Fruit fly (Drosophila melanogaster) whole organism, embryonic: ENCODE measurements around the gene CG31249.

Source experiments
- Bdp1 ChIP-seq: fragments of 200-800 bp; sonication (Bioruptor generic); optimal IDR thresholded peaks from 3 replicates; lab custom pipeline; 2016; ENCODE audit warnings: missing biosample characterization, missing genetic modification characterization
- CG10462 ChIP-seq: fragments of 200-800 bp; sonication (Bioruptor generic); optimal IDR thresholded peaks from 2 replicates; lab custom pipeline; 2016; ENCODE audit warnings: missing biosample characterization, missing genetic modification characterization
- CG10543 ChIP-seq: fragments of 200-800 bp; sonication (Bioruptor generic); optimal IDR thresholded peaks from 3 replicates; lab custom pipeline; 2017; ENCODE audit warnings: missing biosample characterization, mild to moderate bottlenecking, missing genetic modification characterization, moderate library complexity
- CG11085 ChIP-seq: fragments of 200-800 bp; sonication (Bioruptor generic); IDR thresholded peaks from 2 replicates; pipeline ENCODE4 v1.3.6; 2022; ENCODE audit warnings: missing biosample characterization, missing genetic modification characterization
- CG11093 ChIP-seq: fragments of 200-800 bp; sonication (Bioruptor generic); IDR thresholded peaks from 3 replicates; pipeline ENCODE4 v1.3.6; 2022; ENCODE audit warnings: missing biosample characterization, missing genetic modification characterization
- CG11723 ChIP-seq: fragments of 200-800 bp; sonication (Bioruptor generic); optimal IDR thresholded peaks from 2 replicates; lab custom pipeline; 2017; ENCODE audit warnings: missing biosample characterization, mild to moderate bottlenecking, missing genetic modification characterization
- CG12155 ChIP-seq: fragments of 200-800 bp; sonication (Bioruptor generic); optimal IDR thresholded peaks from 3 replicates; lab custom pipeline; 2016; ENCODE audit warnings: missing biosample characterization, missing genetic modification characterization
- CG13894 ChIP-seq: fragments of 200-800 bp; sonication (Bioruptor generic); optimal IDR thresholded peaks from 3 replicates; lab custom pipeline; 2018; ENCODE audit warnings: missing biosample characterization, mild to moderate bottlenecking, missing genetic modification characterization, moderate library complexity
- CG14441 ChIP-seq: fragments of 200-800 bp; sonication (Bioruptor generic); IDR thresholded peaks from 2 replicates; pipeline ENCODE4 v1.3.6; 2022; ENCODE audit warnings: missing biosample characterization, missing genetic modification characterization
- CG14710 ChIP-seq: fragments of 200-800 bp; sonication (Bioruptor generic); optimal IDR thresholded peaks from 3 replicates; lab custom pipeline; 2019; ENCODE audit warnings: missing biosample characterization, mild to moderate bottlenecking, missing genetic modification characterization, moderate library complexity
- CG15514 ChIP-seq: fragments of 200-800 bp; sonication (Bioruptor generic); optimal IDR thresholded peaks from 3 replicates; lab custom pipeline; 2017; ENCODE audit warnings: missing biosample characterization, missing genetic modification characterization, mild to moderate bottlenecking, moderate library complexity, missing genetic modification reagents
- CG1603 ChIP-seq: fragments of 200-800 bp; sonication (Bioruptor generic); optimal IDR thresholded peaks from 2 replicates; lab custom pipeline; 2019; ENCODE audit warnings: missing biosample characterization, mild to moderate bottlenecking, missing genetic modification characterization, moderate library complexity
- CG16813 ChIP-seq: fragments of 200-800 bp; sonication (Bioruptor generic); IDR thresholded peaks from 3 replicates; pipeline ENCODE4 v1.3.6; 2022; ENCODE audit warnings: missing biosample characterization, missing genetic modification characterization; ENCODE audit not compliant: partially characterized antibody
- CG17186 ChIP-seq: fragments of 200-800 bp; sonication (Bioruptor generic); optimal IDR thresholded peaks from 3 replicates; lab custom pipeline; 2017; ENCODE audit warnings: missing biosample characterization, missing genetic modification reagents, missing genetic modification characterization
- CG2889 ChIP-seq: fragments of 200-800 bp; sonication (Bioruptor generic); IDR thresholded peaks from 3 replicates; pipeline ENCODE4 v1.3.6; 2022; ENCODE audit warnings: missing biosample characterization, missing genetic modification characterization
- CG4328 ChIP-seq: fragments of 200-800 bp; sonication (Bioruptor generic); optimal IDR thresholded peaks from 3 replicates; lab custom pipeline; 2017; ENCODE audit warnings: missing biosample characterization, missing genetic modification reagents, missing genetic modification characterization
- CG4707 ChIP-seq: fragments of 200-800 bp; sonication (Bioruptor generic); optimal IDR thresholded peaks from 2 replicates; lab custom pipeline; 2018; ENCODE audit warnings: missing biosample characterization, mild to moderate bottlenecking, missing genetic modification characterization, moderate library complexity
- CG7839 ChIP-seq: fragments of 200-800 bp; sonication (Bioruptor generic); optimal IDR thresholded peaks from 3 replicates; lab custom pipeline; 2018; ENCODE audit warnings: missing biosample characterization, mild to moderate bottlenecking, missing genetic modification characterization, moderate library complexity
- CG7928 ChIP-seq: fragments of 200-800 bp; sonication (Bioruptor generic); optimal IDR thresholded peaks from 2 replicates; lab custom pipeline; 2017; ENCODE audit warnings: missing biosample characterization, mild to moderate bottlenecking, missing genetic modification characterization
- CG8290 ChIP-seq, 3 experiments: fragments of 200-800 bp; sonication (Bioruptor generic); optimal IDR thresholded peaks; 2 replicates each; lab custom pipeline; 2016 to 2019; ENCODE audit warnings: missing biosample characterization in 3 of 3, missing genetic modification characterization in 3 of 3, mild to moderate bottlenecking in 2 of 3, moderate library complexity in 1 of 3
- CG9932 ChIP-seq: fragments of 200-800 bp; sonication (Bioruptor generic); IDR thresholded peaks from 2 replicates; pipeline ENCODE4 v1.3.6; 2022; ENCODE audit warnings: missing biosample characterization, missing genetic modification characterization
- CTCF ChIP-seq: fragments of 200-800 bp; sonication (Bioruptor generic); optimal IDR thresholded peaks from 2 replicates; lab custom pipeline; 2017; ENCODE audit warnings: missing biosample characterization, mild to moderate bottlenecking, missing genetic modification characterization, moderate library complexity
- CrebB ChIP-seq: fragments of 200-800 bp; sonication (Bioruptor generic); optimal IDR thresholded peaks from 3 replicates; lab custom pipeline; 2018; ENCODE audit warnings: missing biosample characterization, mild to moderate bottlenecking, missing genetic modification characterization
- Eip74EF ChIP-seq, 2 experiments: fragments of 200-800 bp in 1 of 2; fragments of >200 bp in 1 of 2; sonication (Bioruptor generic) in 1 of 2; optimal IDR thresholded peaks; 2 replicates each; lab custom pipeline; 2017 to 2019; ENCODE audit warnings: missing biosample characterization in 2 of 2, missing genetic modification characterization in 2 of 2, mild to moderate bottlenecking in 1 of 2, moderate library complexity in 1 of 2
- GATAe ChIP-seq: fragments of 200-800 bp; sonication (Bioruptor generic); conservative IDR thresholded peaks from 2 replicates; pipeline ENCODE4 v1.3.6; 2022; ENCODE audit warnings: missing biosample characterization, missing genetic modification characterization
- Lhr ChIP-seq: fragments of 200-800 bp; sonication (Bioruptor generic); optimal IDR thresholded peaks from 3 replicates; lab custom pipeline; 2017; ENCODE audit warnings: mild to moderate bottlenecking, missing biosample characterization, missing genetic modification reagents, missing genetic modification characterization
- MESR4 ChIP-seq: fragments of 200-800 bp; sonication (Bioruptor generic); optimal IDR thresholded peaks from 2 replicates; lab custom pipeline; 2018; ENCODE audit warnings: missing biosample characterization, mild to moderate bottlenecking, missing genetic modification characterization, moderate library complexity
- NC2β ChIP-seq: fragments of 200-800 bp; sonication (Bioruptor generic); optimal IDR thresholded peaks from 2 replicates; lab custom pipeline; 2016; ENCODE audit warnings: missing biosample characterization, missing genetic modification characterization
- Neu2 ChIP-seq: fragments of 200-800 bp; sonication (Bioruptor generic); optimal IDR thresholded peaks from 3 replicates; lab custom pipeline; 2016; ENCODE audit warnings: missing biosample characterization, missing genetic modification characterization, borderline replicate concordance
- Nf-YC ChIP-seq: fragments of 200-800 bp; optimal IDR thresholded peaks from 3 replicates; lab custom pipeline; 2019; ENCODE audit warnings: missing biosample characterization, mild to moderate bottlenecking, missing genetic modification characterization, moderate library complexity
- Ptx1 ChIP-seq: fragments of 200-800 bp; sonication (Bioruptor generic); IDR thresholded peaks from 2 replicates; pipeline ENCODE4 v1.3.6; 2022; ENCODE audit warnings: missing biosample characterization, missing genetic modification characterization
- Side ChIP-seq: fragments of 200-800 bp; sonication (Bioruptor generic); optimal IDR thresholded peaks from 2 replicates; lab custom pipeline; 2016; ENCODE audit warnings: missing biosample characterization, missing genetic modification characterization
- Sry-δ ChIP-seq: fragments of 200-800 bp; sonication (Bioruptor generic); optimal IDR thresholded peaks from 2 replicates; lab custom pipeline; 2016; ENCODE audit warnings: missing biosample characterization, missing genetic modification characterization
- btn ChIP-seq: fragments of 200-800 bp; sonication (Bioruptor generic); optimal IDR thresholded peaks from 2 replicates; lab custom pipeline; 2016; ENCODE audit warnings: missing biosample characterization, missing genetic modification characterization
- cad ChIP-seq: fragments of >200 bp; optimal IDR thresholded peaks from 2 replicates; lab custom pipeline; 2017; ENCODE audit warnings: missing biosample characterization, missing genetic modification characterization
- cg ChIP-seq: fragments of 200-800 bp; sonication (Bioruptor generic); optimal IDR thresholded peaks from 3 replicates; lab custom pipeline; 2019; ENCODE audit warnings: missing biosample characterization, mild to moderate bottlenecking, missing genetic modification characterization, moderate library complexity
- dm ChIP-seq: fragments of 200-800 bp; sonication (Bioruptor generic); optimal IDR thresholded peaks from 3 replicates; lab custom pipeline; 2016; ENCODE audit warnings: missing biosample characterization, missing genetic modification characterization
- ems ChIP-seq: fragments of 200-800 bp; sonication (Bioruptor generic); optimal IDR thresholded peaks from 3 replicates; lab custom pipeline; 2016; ENCODE audit warnings: missing biosample characterization, missing genetic modification characterization
- fru ChIP-seq: fragments of >200 bp; optimal IDR thresholded peaks from 2 replicates; lab custom pipeline; 2017
- gcm2 ChIP-seq: fragments of 200-800 bp; sonication (Bioruptor generic); optimal IDR thresholded peaks from 2 replicates; lab custom pipeline; 2016; ENCODE audit warnings: missing biosample characterization, missing genetic modification characterization
- lab ChIP-seq: fragments of 200-800 bp; sonication (Bioruptor generic); optimal IDR thresholded peaks from 3 replicates; lab custom pipeline; 2017; ENCODE audit warnings: missing biosample characterization, missing genetic modification characterization, mild to moderate bottlenecking, moderate library complexity, missing genetic modification reagents
- oc ChIP-seq: fragments of 200-800 bp; sonication (Bioruptor generic); optimal IDR thresholded peaks from 2 replicates; lab custom pipeline; 2018; ENCODE audit warnings: missing biosample characterization, mild to moderate bottlenecking, missing genetic modification characterization, moderate library complexity
- pb ChIP-seq: fragments of 200-800 bp; sonication (Bioruptor generic); optimal IDR thresholded peaks from 3 replicates; lab custom pipeline; 2016; ENCODE audit warnings: missing biosample characterization, missing genetic modification characterization
- peb ChIP-seq: fragments of 200-800 bp; sonication (Bioruptor generic); IDR thresholded peaks from 2 replicates; pipeline ENCODE4 v1.3.6; 2022; ENCODE audit warnings: missing biosample characterization, missing genetic modification characterization
- pros ChIP-seq: fragments of 200-800 bp; sonication (Bioruptor generic); optimal IDR thresholded peaks from 3 replicates; lab custom pipeline; 2019; ENCODE audit warnings: missing biosample characterization, mild to moderate bottlenecking, missing genetic modification characterization, moderate library complexity
- pzg ChIP-seq: fragments of 200-800 bp; sonication (Bioruptor generic); optimal IDR thresholded peaks from 3 replicates; lab custom pipeline; 2018; ENCODE audit warnings: missing biosample characterization, mild to moderate bottlenecking, missing genetic modification characterization, moderate library complexity
- sd ChIP-seq: fragments of 200-800 bp; sonication (Bioruptor generic); optimal IDR thresholded peaks from 3 replicates; lab custom pipeline; 2018; ENCODE audit warnings: missing biosample characterization, mild to moderate bottlenecking, missing genetic modification characterization, moderate library complexity
- sens-2 ChIP-seq: fragments of 200-800 bp; sonication (Bioruptor generic); IDR thresholded peaks from 2 replicates; pipeline ENCODE4 v1.3.6; 2022; ENCODE audit warnings: missing biosample characterization, missing genetic modification characterization
- seq ChIP-seq: fragments of 200-800 bp; sonication (Bioruptor generic); IDR thresholded peaks from 2 replicates; pipeline ENCODE4 v1.3.6; 2022; ENCODE audit warnings: missing biosample characterization, missing genetic modification characterization
- slp2 ChIP-seq: fragments of 200-800 bp; sonication (Bioruptor generic); optimal IDR thresholded peaks from 2 replicates; lab custom pipeline; 2016; ENCODE audit warnings: missing biosample characterization, missing genetic modification characterization
- vnd ChIP-seq: fragments of 200-800 bp; sonication (Bioruptor generic); IDR thresholded peaks from 3 replicates; pipeline ENCODE4 v1.3.6; 2022; ENCODE audit warnings: missing biosample characterization, missing genetic modification characterization; ENCODE audit not compliant: partially characterized antibody

CG31249 gene

dm6 chr3R:17682244-17682773 lies 4.6 kb downstream of the CG31249 start, which contains the start of the genes alt and CG7655 (continued):
- TF ChIP-seq CG1603 (tag; lab: Kevin White, UChicago) = peak; percentile 93
- TF ChIP-seq seq = no peak
- peak; percentile 6 for TF ChIP-seq dm (GFP tag; lab: Kevin White, UChicago)
- TF ChIP-seq vnd (GFP tag; lab: Robert Waterston, UW) = no peak
- TF ChIP-seq cad = no peak
- no peak for TF ChIP-seq CG11093 (GFP tag; lab: Robert Waterston, UW)
- TF ChIP-seq pros (GFP tag; lab: Kevin White, UChicago) = peak; percentile 74
- TF ChIP-seq CrebB (tag; lab: Kevin White, UChicago) = peak; percentile 56
- TF ChIP-seq CG12155 = peak; percentile 10
- peak in 1 of 2 experiments; percentile 8 for TF ChIP-seq Eip74EF (GFP tag; optimal IDR thresholded peaks at IDR 0.05; lab: Kevin White, UChicago)
- TF ChIP-seq sens-2 (GFP tag; lab: Robert Waterston, UW) = no peak
- peak; percentile 88 for TF ChIP-seq CG15514 (GFP tag; lab: Kevin White, UChicago)
- TF ChIP-seq pzg = peak; percentile 100
- TF ChIP-seq lab (GFP tag; lab: Kevin White, UChicago) = no peak
- no peak for TF ChIP-seq gcm2 (GFP tag; lab: Kevin White, UChicago)
- TF ChIP-seq CG11085 = no peak
- TF ChIP-seq Side = peak; percentile 38
- no peak for TF ChIP-seq CG4707
- peak; percentile 97 for TF ChIP-seq Lhr
- TF ChIP-seq Neu2 (GFP tag; lab: Kevin White, UChicago) = no peak
- no peak for TF ChIP-seq slp2 (GFP tag; lab: Kevin White, UChicago)
- no peak for TF ChIP-seq CG2889 (GFP tag; lab: Robert Waterston, UW)
- TF ChIP-seq NC2β (GFP tag; lab: Kevin White, UChicago) = peak; percentile 64
- TF ChIP-seq fru (lab: Kevin White, UChicago) = no peak
- TF ChIP-seq CG14441 (GFP tag; lab: Robert Waterston, UW) = no peak
- TF ChIP-seq CG7928 (GFP tag; lab: Kevin White, UChicago) = peak; percentile 17
- TF ChIP-seq CG10462 (GFP tag; lab: Kevin White, UChicago) = no peak
- peak; percentile 92 for TF ChIP-seq MESR4
- peak; percentile 72 for TF ChIP-seq CTCF (GFP tag; lab: Kevin White, UChicago)
- no peak for TF ChIP-seq ems
- no peak for TF ChIP-seq sd (tag; lab: Kevin White, UChicago)
- no peak for TF ChIP-seq peb
- TF ChIP-seq CG14710 (tag; lab: Kevin White, UChicago) = peak; percentile 76
- TF ChIP-seq CG7839 = no peak
- TF ChIP-seq CG13894 (tag; lab: Kevin White, UChicago) = peak; percentile 74
- TF ChIP-seq Ptx1 (GFP tag; lab: Robert Waterston, UW) = no peak
- no peak for TF ChIP-seq CG9932 (GFP tag; lab: Robert Waterston, UW)
- peak; percentile 28 for TF ChIP-seq CG10543 (GFP tag; lab: Kevin White, UChicago)
- TF ChIP-seq CG11723 (GFP tag; lab: Kevin White, UChicago) = no peak
- peak; percentile 41 for TF ChIP-seq CG8290 (GFP tag; optimal IDR thresholded peaks at IDR 0.05; lab: Kevin White, UChicago)
- peak in 1 of 2 experiments; percentile 86 for TF ChIP-seq CG8290 (tag; optimal IDR thresholded peaks at IDR 0.05; lab: Kevin White, UChicago)
- TF ChIP-seq Bdp1 (GFP tag; lab: Kevin White, UChicago) = no peak
- TF ChIP-seq cg (GFP tag; lab: Kevin White, UChicago) = peak; percentile 85
- no peak for TF ChIP-seq btn (GFP tag; lab: Kevin White, UChicago)
- no peak for TF ChIP-seq oc (tag; lab: Kevin White, UChicago)
- no peak for TF ChIP-seq GATAe
- TF ChIP-seq Nf-YC = peak; percentile 36
- peak; percentile 26 for TF ChIP-seq pb
- TF ChIP-seq Sry-δ (GFP tag; lab: Kevin White, UChicago) = peak; percentile 74
- TF ChIP-seq CG17186 (GFP tag; lab: Kevin White, UChicago) = peak; percentile 67
- no peak for TF ChIP-seq CG16813
- TF ChIP-seq CG4328 = no peak
